Fruit fly (Drosophila melanogaster): Measurements from ENCODE around the gene CG42590.
A peak's percentile ranks its signal among the peaks of the same experiment; 100 is the strongest.

dm6 chr3L:8093553-8093952 lies 24.5 kb upstream of the CG42590 start:
- TF ChIP-seq CG4617 (GFP tag; optimal IDR thresholded peaks at IDR 0.05; ENCODE audit: borderline replicate concordance) (no peak), ranshi (GFP tag; IDR thresholded peaks at IDR 0.05) (no peak), CG2116 (GFP tag; optimal IDR thresholded peaks at IDR 0.05) (peak; percentile 13), CG5245 (GFP tag; optimal IDR thresholded peaks at IDR 0.05) (no peak), CG9727 (GFP tag; optimal IDR thresholded peaks at IDR 0.05) (peak; percentile 34), pnt (GFP tag; optimal IDR thresholded peaks at IDR 0.05) (no peak), Ets97D (GFP tag; optimal IDR thresholded peaks at IDR 0.05) (no peak), maf-S (GFP tag; optimal IDR thresholded peaks at IDR 0.05) (no peak), Neu2 (GFP tag; optimal IDR thresholded peaks at IDR 0.05; ENCODE audit: borderline replicate concordance) (no peak), dmrt99B (tag; optimal IDR thresholded peaks at IDR 0.05) (no peak), Doc2 (GFP tag; IDR thresholded peaks at IDR 0.05) (no peak), CG6689 (GFP tag; IDR thresholded peaks at IDR 0.05) (no peak), CG2875 (GFP tag; optimal IDR thresholded peaks at IDR 0.05) (no peak)

Data from whole organism, embryonic.